Worm (Caenorhabditis elegans) whole organism, L4 larva: ENCODE results near the gene lgc-11.

Source experiments
- F10B5.3 ChIP-seq: sonication (generic microtip); optimal IDR thresholded peaks from 2 replicates; lab custom pipeline; 2016; ENCODE audit warnings: mild to moderate bottlenecking, missing genetic modification characterization, missing compliant biosample characterization
- F49E8.2 ChIP-seq: sonication (generic microtip); optimal IDR thresholded peaks from 2 replicates; lab custom pipeline; 2016; ENCODE audit warnings: missing compliant biosample characterization, mild to moderate bottlenecking, missing genetic modification characterization, borderline replicate concordance
- R02D3.7 ChIP-seq: fragments of 150-350 bp; sonication (generic microtip); optimal IDR thresholded peaks from 3 replicates; lab custom pipeline; 2014; ENCODE audit warnings: missing biosample characterization, missing genetic modification characterization
- T26A8.4 ChIP-seq: fragments of 200-800 bp; sonication (Bioruptor generic); IDR thresholded peaks from 2 replicates; pipeline ENCODE4 v1.3.6; 2022; ENCODE audit warnings: missing genetic modification characterization, missing compliant biosample characterization
- Y5F2A.4 ChIP-seq: fragments of 200-800 bp; sonication (Bioruptor generic); optimal IDR thresholded peaks from 2 replicates; lab custom pipeline; 2018; ENCODE audit warnings: mild to moderate bottlenecking, missing genetic modification characterization, missing compliant biosample characterization
- ZK546.5 ChIP-seq, 2 experiments: sonication (generic microtip); optimal IDR thresholded peaks; 2 replicates each; lab custom pipeline; 2017; ENCODE audit warnings: missing biosample characterization in 2 of 2, missing genetic modification characterization in 2 of 2
- aha-1 ChIP-seq: fragments of 150-350 bp; peaks from one replicate; lab custom pipeline; 2014; ENCODE audit warnings: missing biosample characterization, missing genetic modification characterization
- arid-1 ChIP-seq: fragments of 200-800 bp; sonication (Bioruptor generic); conservative IDR thresholded peaks from 2 replicates; pipeline ENCODE4 v1.3.6; 2022; ENCODE audit warnings: missing genetic modification reagents, missing genetic modification characterization, missing compliant biosample characterization
- ceh-28 ChIP-seq: fragments of 150-350 bp; optimal IDR thresholded peaks from 2 replicates; lab custom pipeline; 2014; ENCODE audit warnings: missing biosample characterization, missing genetic modification reagents, missing genetic modification characterization
- ceh-32 ChIP-seq: sonication (generic microtip); optimal IDR thresholded peaks from 2 replicates; lab custom pipeline; 2016; ENCODE audit warnings: mild to moderate bottlenecking, missing genetic modification characterization, missing compliant biosample characterization; ENCODE audit not compliant: poor library complexity
- ceh-44 ChIP-seq: fragments of 200-800 bp; sonication (Bioruptor generic); IDR thresholded peaks from 2 replicates; pipeline ENCODE4 v1.3.6; 2022; ENCODE audit warnings: missing genetic modification reagents, missing genetic modification characterization, missing compliant biosample characterization
- ceh-82 ChIP-seq: sonication (generic microtip); optimal IDR thresholded peaks from 2 replicates; lab custom pipeline; 2017; ENCODE audit warnings: missing biosample characterization, missing genetic modification characterization
- ces-1 ChIP-seq: fragments of 150-350 bp; sonication (generic microtip); optimal IDR thresholded peaks from 4 replicates; lab custom pipeline; 2014; ENCODE audit warnings: missing biosample characterization, missing genetic modification reagents, missing genetic modification characterization
- cey-2 ChIP-seq: sonication (generic microtip); optimal IDR thresholded peaks from 3 replicates; lab custom pipeline; 2017; ENCODE audit warnings: missing genetic modification characterization, mild to moderate bottlenecking, missing compliant biosample characterization, antibody characterized with exemption, borderline replicate concordance; ENCODE audit not compliant: insufficient read depth
- ctbp-1 ChIP-seq: fragments of 200-800 bp; sonication (Bioruptor generic); IDR thresholded peaks from 2 replicates; pipeline ENCODE4 v1.3.6; 2022; ENCODE audit warnings: missing genetic modification reagents, missing genetic modification characterization, missing compliant biosample characterization
- daf-12 ChIP-seq: fragments of 150-350 bp; optimal IDR thresholded peaks from 2 replicates; lab custom pipeline; 2014; ENCODE audit warnings: missing biosample characterization, missing genetic modification reagents, missing genetic modification characterization
- duxl-1 ChIP-seq: sonication (generic microtip); optimal IDR thresholded peaks from 2 replicates; lab custom pipeline; 2016; ENCODE audit warnings: mild to moderate bottlenecking, missing genetic modification characterization, moderate library complexity, missing compliant biosample characterization; ENCODE audit not compliant: poor library complexity
- dve-1 ChIP-seq: sonication (generic microtip); optimal IDR thresholded peaks from 2 replicates; lab custom pipeline; 2017; ENCODE audit warnings: antibody characterized with exemption, mild to moderate bottlenecking, missing genetic modification characterization, missing compliant biosample characterization; ENCODE audit not compliant: insufficient read depth
- egl-43 ChIP-seq: fragments of 200-800 bp; sonication (Bioruptor generic); IDR thresholded peaks from 2 replicates; pipeline ENCODE4 v1.3.6; 2022; ENCODE audit warnings: missing genetic modification reagents, missing genetic modification characterization, missing compliant biosample characterization
- fkh-10 ChIP-seq: fragments of 150-350 bp; optimal IDR thresholded peaks from 2 replicates; lab custom pipeline; 2014; ENCODE audit warnings: missing biosample characterization, missing genetic modification reagents, missing genetic modification characterization
- gei-8 ChIP-seq: fragments of 200-800 bp; sonication (Bioruptor generic); optimal IDR thresholded peaks from 2 replicates; lab custom pipeline; 2018; ENCODE audit warnings: mild to moderate bottlenecking, missing genetic modification characterization, missing compliant biosample characterization
- hlh-11 ChIP-seq: fragments of 200-800 bp; sonication (Bioruptor generic); optimal IDR thresholded peaks from 2 replicates; lab custom pipeline; 2018; ENCODE audit warnings: mild to moderate bottlenecking, missing genetic modification characterization, missing compliant biosample characterization
- jun-1 ChIP-seq: fragments of 150-350 bp; optimal IDR thresholded peaks from 2 replicates; lab custom pipeline; 2014; ENCODE audit warnings: missing biosample characterization, missing genetic modification reagents, missing genetic modification characterization
- lin-13 ChIP-seq: fragments of 150-350 bp; optimal IDR thresholded peaks from 2 replicates; lab custom pipeline; 2014; ENCODE audit warnings: missing biosample characterization, missing genetic modification reagents, missing genetic modification characterization
- lir-3 ChIP-seq: sonication (generic microtip); optimal IDR thresholded peaks from 2 replicates; lab custom pipeline; 2016; ENCODE audit warnings: mild to moderate bottlenecking, missing genetic modification characterization, missing compliant biosample characterization
- lsy-2 ChIP-seq, 2 experiments: fragments of 150-350 bp in 1 of 2; sonication (generic microtip) in 1 of 2; optimal IDR thresholded peaks; 2 replicates each; lab custom pipeline; 2014 to 2017; ENCODE audit warnings: missing biosample characterization in 2 of 2, missing genetic modification characterization in 2 of 2
- mdl-1 ChIP-seq, 2 experiments: fragments of 150-350 bp in 1 of 2; sonication (generic microtip) in 1 of 2; optimal IDR thresholded peaks; 2 replicates each; lab custom pipeline; 2014 to 2017; ENCODE audit warnings: missing biosample characterization in 2 of 2, missing genetic modification characterization in 2 of 2
- mdt-29 ChIP-seq: fragments of 200-800 bp; sonication (Bioruptor generic); IDR thresholded peaks from 2 replicates; pipeline ENCODE4 v1.3.6; 2022; ENCODE audit warnings: missing genetic modification reagents, missing genetic modification characterization, missing compliant biosample characterization
- mxl-3 ChIP-seq: fragments of 200-800 bp; sonication (Bioruptor generic); optimal IDR thresholded peaks from 2 replicates; lab custom pipeline; 2018; ENCODE audit warnings: mild to moderate bottlenecking, missing genetic modification characterization, missing compliant biosample characterization
- nhr-237 ChIP-seq: sonication (generic microtip); optimal IDR thresholded peaks from 2 replicates; lab custom pipeline; 2017; ENCODE audit warnings: missing biosample characterization, missing genetic modification characterization
- nhr-42 ChIP-seq: fragments of 200-800 bp; sonication (Bioruptor generic); IDR thresholded peaks from 2 replicates; pipeline ENCODE4 v1.3.6; 2022; ENCODE audit warnings: missing genetic modification characterization, missing compliant biosample characterization
- nhr-76 ChIP-seq: fragments of 150-350 bp; optimal IDR thresholded peaks from 2 replicates; lab custom pipeline; 2014; ENCODE audit warnings: missing biosample characterization, missing genetic modification characterization
- php-3 ChIP-seq: fragments of 200-800 bp; sonication (Bioruptor generic); IDR thresholded peaks from 2 replicates; pipeline ENCODE4 v1.3.6; 2022; ENCODE audit warnings: missing genetic modification reagents, missing genetic modification characterization, missing compliant biosample characterization
- saeg-2 ChIP-seq: fragments of 200-800 bp; sonication (Bioruptor generic); IDR thresholded peaks from 2 replicates; pipeline ENCODE4 v1.3.6; 2022; ENCODE audit warnings: missing genetic modification reagents, missing genetic modification characterization, missing compliant biosample characterization
- sdz-12 ChIP-seq: fragments of 200-800 bp; sonication (Bioruptor generic); optimal IDR thresholded peaks from 2 replicates; lab custom pipeline; 2018; ENCODE audit warnings: mild to moderate bottlenecking, missing genetic modification characterization, missing compliant biosample characterization
- snpc-1.2 ChIP-seq: fragments of 200-800 bp; sonication (Bioruptor generic); IDR thresholded peaks from 2 replicates; pipeline ENCODE4 v1.3.6; 2022; ENCODE audit warnings: missing genetic modification reagents, missing genetic modification characterization, missing compliant biosample characterization
- snpc-4 ChIP-seq: fragments of 150-350 bp; optimal IDR thresholded peaks from 2 replicates; lab custom pipeline; 2014; ENCODE audit warnings: missing biosample characterization, missing genetic modification characterization
- spr-1 ChIP-seq: sonication (generic microtip); optimal IDR thresholded peaks from 2 replicates; lab custom pipeline; 2016; ENCODE audit warnings: mild to moderate bottlenecking, missing genetic modification characterization, missing compliant biosample characterization
- spr-3 ChIP-seq: fragments of 200-800 bp; sonication (Bioruptor generic); optimal IDR thresholded peaks from 2 replicates; lab custom pipeline; 2018; ENCODE audit warnings: mild to moderate bottlenecking, missing genetic modification characterization, missing compliant biosample characterization
- tag-97 ChIP-seq: fragments of 200-800 bp; sonication (Bioruptor generic); IDR thresholded peaks from 2 replicates; pipeline ENCODE4 v1.3.6; 2022; ENCODE audit warnings: missing genetic modification characterization, missing compliant biosample characterization
- unc-130 ChIP-seq: sonication (generic microtip); optimal IDR thresholded peaks from 2 replicates; lab custom pipeline; 2016; ENCODE audit warnings: missing genetic modification reagents, missing genetic modification characterization, missing compliant biosample characterization
- unc-39 ChIP-seq: sonication (generic microtip); optimal IDR thresholded peaks from 2 replicates; lab custom pipeline; 2017; ENCODE audit warnings: missing biosample characterization, missing genetic modification characterization
- unc-62 ChIP-seq, 3 experiments: fragments of 150-350 bp in 1 of 3; sonication (generic microtip); optimal IDR thresholded peaks in 2 of 3; peaks in 1 of 3; 1 replicate in 1 of 3; 2 replicates in 2 of 3; lab custom pipeline; 2014 to 2017; ENCODE audit warnings: missing biosample characterization in 3 of 3, missing genetic modification characterization in 3 of 3, missing genetic modification reagents in 3 of 3, missing genotype in 1 of 3
- vab-7 ChIP-seq: fragments of 200-800 bp; sonication (Bioruptor generic); IDR thresholded peaks from 2 replicates; pipeline ENCODE4 v1.3.6; 2022; ENCODE audit warnings: missing genetic modification reagents, missing genetic modification characterization, missing compliant biosample characterization
- zfp-3 ChIP-seq: fragments of 200-800 bp; sonication (Bioruptor generic); conservative IDR thresholded peaks from 2 replicates; pipeline ENCODE4 v1.3.6; 2022; ENCODE audit warnings: missing genetic modification reagents, missing genetic modification characterization, missing compliant biosample characterization

lgc-11 gene

ce11 chrX:7519569-7519968, 13.1 kb upstream of the lgc-11 start, which contains the start of gene chts-1:
Gene chts-1, minus strand, starts transcription at chrX:7519669.
- TF ChIP-seq mdt-29 (GFP tag; lab: Robert Waterston, UW) (no peak), zfp-3 (GFP tag; lab: Robert Waterston, UW) (no peak), hlh-11 (tag; lab: Kevin White, UChicago) (no peak), lin-13 (GFP tag; lab: Kevin White, UChicago) (no peak), unc-62 (GFP tag; optimal IDR thresholded peaks at IDR 0.05 in 1 of 2; lab: Kevin White, UChicago) (peak in 1 of 2 experiments; percentile 85), unc-62 (tag; optimal IDR thresholded peaks at IDR 0.05; lab: Kevin White, UChicago) (no peak), fkh-10 (GFP tag; lab: Kevin White, UChicago) (no peak), ceh-32 (tag; lab: Kevin White, UChicago) (no peak), dve-1 (tag; lab: Kevin White, UChicago) (no peak)

ce11 chrX:7512714-7513113, 6.3 kb upstream of the lgc-11 start:
- TF ChIP-seq arid-1 (GFP tag; lab: Robert Waterston, UW) (no peak), spr-3 (no peak), unc-62 (GFP tag; optimal IDR thresholded peaks at IDR 0.05 in 1 of 2; lab: Kevin White, UChicago) (peak in 1 of 2 experiments; percentile 65), unc-62 (tag; optimal IDR thresholded peaks at IDR 0.05; lab: Kevin White, UChicago) (no peak), ceh-28 (tag; lab: Kevin White, UChicago) (no peak)

- no peak for TF ChIP-seq lir-3 (tag; lab: Kevin White, UChicago)
- no peak for TF ChIP-seq ceh-32 (tag; lab: Kevin White, UChicago)
- no peak for TF ChIP-seq ceh-28 (tag; lab: Kevin White, UChicago)
- TF ChIP-seq F10B5.3 (tag; lab: Kevin White, UChicago): no peak
- no peak for TF ChIP-seq spr-1 (tag; lab: Kevin White, UChicago)
- no peak for TF ChIP-seq lin-13 (GFP tag; lab: Kevin White, UChicago)
- no peak for TF ChIP-seq nhr-76
- TF ChIP-seq php-3 (GFP tag; lab: Robert Waterston, UW): no peak
- no peak for TF ChIP-seq duxl-1 (tag; lab: Kevin White, UChicago)
- TF ChIP-seq ctbp-1 (GFP tag; lab: Robert Waterston, UW): no peak
- TF ChIP-seq snpc-4 (tag; lab: Kevin White, UChicago): no peak
- no peak for TF ChIP-seq dve-1 (tag; lab: Kevin White, UChicago)
- TF ChIP-seq gei-8 (GFP tag; lab: Kevin White, UChicago): no peak
- TF ChIP-seq egl-43 (GFP tag; lab: Robert Waterston, UW): 0 out of 2 replicates have a peak, but pooled peaks have one; percentile 51
- peak; percentile 55 for TF ChIP-seq aha-1 (tag; lab: Kevin White, UChicago)
- no peak for TF ChIP-seq saeg-2 (GFP tag; lab: Robert Waterston, UW)
- no peak for TF ChIP-seq daf-12 (tag; lab: Kevin White, UChicago)
- TF ChIP-seq mdl-1 (tag; optimal IDR thresholded peaks at IDR 0.05; lab: Kevin White, UChicago): no peak
- no peak for TF ChIP-seq unc-130 (GFP tag; lab: Kevin White, UChicago)
- no peak for TF ChIP-seq unc-39
- TF ChIP-seq nhr-42 (GFP tag; lab: Robert Waterston, UW): no peak
- TF ChIP-seq F49E8.2 (tag; lab: Kevin White, UChicago): peak; percentile 16
- TF ChIP-seq R02D3.7 (tag; lab: Kevin White, UChicago): no peak
- TF ChIP-seq ceh-44: no peak
- TF ChIP-seq snpc-1.2 (GFP tag; lab: Robert Waterston, UW): peak; percentile 68
- no peak for TF ChIP-seq nhr-237
- no peak for TF ChIP-seq Y5F2A.4 (GFP tag; lab: Kevin White, UChicago)
- no peak for TF ChIP-seq ces-1 (GFP tag; lab: Kevin White, UChicago)
- TF ChIP-seq sdz-12 (GFP tag; lab: Kevin White, UChicago): no peak
- no peak for TF ChIP-seq cey-2 (tag; lab: Kevin White, UChicago)
- TF ChIP-seq T26A8.4 (GFP tag; lab: Robert Waterston, UW): no peak
- no peak for TF ChIP-seq ceh-82 (tag; lab: Kevin White, UChicago)
- TF ChIP-seq lsy-2 (tag; optimal IDR thresholded peaks at IDR 0.05; lab: Kevin White, UChicago): no peak
- TF ChIP-seq zfp-3 (GFP tag; lab: Robert Waterston, UW): no peak
- no peak for TF ChIP-seq tag-97 (GFP tag; lab: Robert Waterston, UW)
- TF ChIP-seq mxl-3 (GFP tag; lab: Kevin White, UChicago): no peak
- no peak for TF ChIP-seq jun-1 (tag; lab: Kevin White, UChicago)
- TF ChIP-seq vab-7 (GFP tag; lab: Robert Waterston, UW): 0 out of 2 replicates have a peak, but pooled peaks have one; percentile 39
- no peak for TF ChIP-seq ZK546.5 (tag; optimal IDR thresholded peaks at IDR 0.05; lab: Kevin White, UChicago)
Measured at ce11 chrX:7507141-7507540, 708 bp upstream of the lgc-11 start.
